Worm (Caenorhabditis elegans) whole organism, L1 larva: ENCODE measurements around the gene Y116F11B.6.

Experiments used
- C04F5.9 ChIP-seq: sonication (generic microtip); optimal IDR thresholded peaks from 2 replicates; lab custom pipeline; 2016; ENCODE audit warnings: missing genetic modification characterization, missing compliant biosample characterization
- F16B12.6 ChIP-seq: fragments of 150-350 bp; optimal IDR thresholded peaks from 2 replicates; lab custom pipeline; 2014; ENCODE audit warnings: missing biosample characterization, missing genetic modification characterization
- aly-2 ChIP-seq: fragments of 150-350 bp; optimal IDR thresholded peaks from 2 replicates; lab custom pipeline; 2014; ENCODE audit warnings: missing biosample characterization, missing genetic modification characterization
- efl-1 ChIP-seq, 4 experiments: fragments of 150-350 bp; optimal IDR thresholded peaks in 3 of 4; peaks in 1 of 4; 1 replicate in 1 of 4; 2 replicates in 3 of 4; lab custom pipeline; 2014; ENCODE audit warnings: missing biosample characterization in 2 of 4, missing genetic modification characterization in 2 of 4, missing genetic modification reagents in 2 of 4
- efl-3 ChIP-seq: fragments of 200-800 bp; sonication (Bioruptor generic); optimal IDR thresholded peaks from 2 replicates; lab custom pipeline; 2018; ENCODE audit warnings: mild to moderate bottlenecking, missing genetic modification characterization, missing compliant biosample characterization
- elt-3 ChIP-seq, 6 experiments: fragments of 150-350 bp in 1 of 6; sonication (generic microtip); optimal IDR thresholded peaks; 2 replicates each; lab custom pipeline; 2017 to 2018; ENCODE audit warnings: missing biosample characterization in 6 of 6, missing genetic modification characterization in 6 of 6, inconsistent platforms in 1 of 6
- ets-5 ChIP-seq: fragments of 200-800 bp; sonication (Bioruptor generic); IDR thresholded peaks from 2 replicates; pipeline ENCODE4 v1.3.6; 2022; ENCODE audit warnings: missing genetic modification characterization, missing compliant biosample characterization
- fkh-4 ChIP-seq: sonication (generic microtip); optimal IDR thresholded peaks from 2 replicates; lab custom pipeline; 2016; ENCODE audit warnings: missing compliant biosample characterization, missing genetic modification characterization, borderline replicate concordance
- hlh-17 ChIP-seq: fragments of 200-800 bp; sonication (Bioruptor generic); optimal IDR thresholded peaks from 2 replicates; lab custom pipeline; 2018; ENCODE audit warnings: missing genetic modification characterization, mild to moderate bottlenecking, missing compliant biosample characterization, moderate library complexity, borderline replicate concordance
- hlh-4 ChIP-seq: sonication (generic microtip); optimal IDR thresholded peaks from 2 replicates; lab custom pipeline; 2016; ENCODE audit warnings: mild to moderate bottlenecking, missing genetic modification characterization, missing compliant biosample characterization
- irx-1 ChIP-seq: sonication (generic microtip); optimal IDR thresholded peaks from 2 replicates; lab custom pipeline; 2016; ENCODE audit warnings: missing genetic modification characterization, missing compliant biosample characterization
- lin-13 ChIP-seq: fragments of 150-350 bp; optimal IDR thresholded peaks from 2 replicates; lab custom pipeline; 2014; ENCODE audit warnings: missing biosample characterization, missing genetic modification reagents, missing genetic modification characterization
- lsy-2 ChIP-seq, 2 experiments: fragments of 150-350 bp; optimal IDR thresholded peaks; 2 replicates each; lab custom pipeline; 2014; ENCODE audit warnings: missing biosample characterization in 2 of 2, missing genetic modification characterization in 2 of 2
- mep-1 ChIP-seq: fragments of 150-350 bp; optimal IDR thresholded peaks from 2 replicates; lab custom pipeline; 2014; ENCODE audit warnings: missing biosample characterization, missing genetic modification characterization
- nhr-11 ChIP-seq: fragments of 150-350 bp; optimal IDR thresholded peaks from 2 replicates; lab custom pipeline; 2014; ENCODE audit warnings: missing biosample characterization, missing genetic modification characterization
- nhr-12 ChIP-seq: sonication (generic microtip); optimal IDR thresholded peaks from 2 replicates; lab custom pipeline; 2017; ENCODE audit warnings: missing biosample characterization, missing genetic modification characterization
- nhr-19 ChIP-seq: fragments of 200-800 bp; sonication (Bioruptor generic); conservative IDR thresholded peaks from 2 replicates; pipeline ENCODE4 v1.3.6; 2022; ENCODE audit warnings: missing genetic modification characterization, missing compliant biosample characterization
- nhr-237 ChIP-seq: fragments of 150-350 bp; optimal IDR thresholded peaks from 2 replicates; lab custom pipeline; 2014; ENCODE audit warnings: missing biosample characterization, missing genetic modification characterization
- nhr-47 ChIP-seq: sonication (generic microtip); optimal IDR thresholded peaks from 2 replicates; lab custom pipeline; 2016; ENCODE audit warnings: mild to moderate bottlenecking, missing genetic modification characterization, moderate library complexity, missing compliant biosample characterization
- nhr-76 ChIP-seq: sonication (generic microtip); optimal IDR thresholded peaks from 2 replicates; lab custom pipeline; 2017; ENCODE audit warnings: missing biosample characterization, missing genetic modification characterization
- nhr-84 ChIP-seq: sonication (generic microtip); optimal IDR thresholded peaks from 2 replicates; lab custom pipeline; 2017; ENCODE audit warnings: missing biosample characterization, missing genetic modification characterization
- pax-3 ChIP-seq: fragments of 200-800 bp; sonication (Bioruptor generic); optimal IDR thresholded peaks from 2 replicates; lab custom pipeline; 2018; ENCODE audit warnings: mild to moderate bottlenecking, missing genetic modification characterization, moderate library complexity, missing compliant biosample characterization
- pqm-1 ChIP-seq: sonication (generic microtip); optimal IDR thresholded peaks from 3 replicates; lab custom pipeline; 2017; ENCODE audit warnings: missing biosample characterization, missing genetic modification characterization
- rnt-1 ChIP-seq: sonication (generic microtip); optimal IDR thresholded peaks from 2 replicates; lab custom pipeline; 2016; ENCODE audit warnings: mild to moderate bottlenecking, missing genetic modification characterization, moderate library complexity, missing compliant biosample characterization
- snu-23 ChIP-seq: sonication (generic microtip); optimal IDR thresholded peaks from 2 replicates; lab custom pipeline; 2016; ENCODE audit warnings: missing genetic modification characterization, missing compliant biosample characterization
- sptf-1 ChIP-seq: fragments of 150-350 bp; optimal IDR thresholded peaks from 2 replicates; lab custom pipeline; 2014; ENCODE audit warnings: missing biosample characterization, missing genetic modification characterization
- swsn-7 ChIP-seq: sonication (generic microtip); optimal IDR thresholded peaks from 2 replicates; lab custom pipeline; 2016; ENCODE audit warnings: missing genetic modification characterization, missing compliant biosample characterization
- tbx-2 ChIP-seq: sonication (generic microtip); optimal IDR thresholded peaks from 2 replicates; lab custom pipeline; 2016; ENCODE audit warnings: missing genetic modification characterization, missing compliant biosample characterization
- unc-130 ChIP-seq: fragments of 150-350 bp; optimal IDR thresholded peaks from 2 replicates; lab custom pipeline; 2017; ENCODE audit warnings: missing biosample characterization, missing genetic modification characterization, inconsistent platforms
- unc-62 ChIP-seq: fragments of 150-350 bp; optimal IDR thresholded peaks from 2 replicates; lab custom pipeline; 2014; ENCODE audit warnings: missing biosample characterization, missing genetic modification reagents, missing genetic modification characterization
- xbp-1 ChIP-seq: sonication (generic microtip); optimal IDR thresholded peaks from 2 replicates; lab custom pipeline; 2016; ENCODE audit warnings: missing genetic modification characterization, missing compliant biosample characterization
- zag-1 ChIP-seq: fragments of 150-350 bp; optimal IDR thresholded peaks from 2 replicates; lab custom pipeline; 2014; ENCODE audit warnings: missing biosample characterization, missing genetic modification characterization
- ztf-11 ChIP-seq, 2 experiments: sonication (generic microtip); optimal IDR thresholded peaks; 2 replicates each; lab custom pipeline; 2016 to 2017; ENCODE audit warnings: missing genetic modification characterization in 2 of 2, missing biosample characterization in 1 of 2, missing compliant biosample characterization in 1 of 2

Gene Y116F11B.6

ce11 chrV:19860225-19860624 is 14.4 kb upstream of the Y116F11B.6 start:
- no peak for TF ChIP-seq F16B12.6 (tag; lab: Kevin White, UChicago)
- no peak for TF ChIP-seq tbx-2 (tag; lab: Kevin White, UChicago)
- no peak for TF ChIP-seq nhr-12 (tag; lab: Kevin White, UChicago)
- no peak for TF ChIP-seq ztf-11 (tag; optimal IDR thresholded peaks at IDR 0.05; lab: Kevin White, UChicago)
- no peak for TF ChIP-seq nhr-11 (tag; lab: Kevin White, UChicago)
- TF ChIP-seq nhr-47 (tag; lab: Kevin White, UChicago) = no peak
- no peak for TF ChIP-seq unc-130

ce11 chrV:19857334-19857733 is 11.6 kb upstream of the Y116F11B.6 start, which contains the start of gene Y116F11B.8:
TSS of gene Y116F11B.8 (plus strand) at chrV:19857634.
- TF ChIP-seq nhr-76 (tag; lab: Kevin White, UChicago) (no peak), C04F5.9 (tag; lab: Kevin White, UChicago) (no peak), lin-13 (no peak), rnt-1 (tag; lab: Kevin White, UChicago) (no peak), aly-2 (no peak), nhr-84 (no peak), lsy-2 (tag; optimal IDR thresholded peaks at IDR 0.05; lab: Kevin White, UChicago) (no peak), unc-62 (GFP tag; lab: Kevin White, UChicago) (no peak)

- TF ChIP-seq mep-1 (tag; lab: Kevin White, UChicago) (no peak), efl-1 (optimal IDR thresholded peaks at IDR 0.05; lab: Kevin White, UChicago) (no peak), efl-1 (GFP tag; optimal IDR thresholded peaks at IDR 0.05 in 1 of 2; lab: Kevin White, UChicago) (peak in 1 of 2 experiments; percentile 81)
These were observed 11.2 kb upstream of the Y116F11B.6 start for ce11 chrV:19856933-19857332.

ce11 chrV:19856335-19856734 is 10.6 kb upstream of the Y116F11B.6 start:
- TF ChIP-seq elt-3 (tag; optimal IDR thresholded peaks at IDR 0.05; lab: Kevin White, UChicago) (no peak), irx-1 (tag; lab: Kevin White, UChicago) (no peak), efl-1 (optimal IDR thresholded peaks at IDR 0.05; lab: Kevin White, UChicago) (no peak), efl-1 (GFP tag; optimal IDR thresholded peaks at IDR 0.05 in 1 of 2; lab: Kevin White, UChicago) (no peak), snu-23 (GFP tag; lab: Kevin White, UChicago) (no peak), hlh-17 (GFP tag; lab: Kevin White, UChicago) (no peak), swsn-7 (tag; lab: Kevin White, UChicago) (no peak), zag-1 (tag; lab: Kevin White, UChicago) (no peak), pqm-1 (tag; lab: Kevin White, UChicago) (no peak), sptf-1 (tag; lab: Kevin White, UChicago) (no peak), fkh-4 (tag; lab: Kevin White, UChicago) (no peak), hlh-4 (no peak), xbp-1 (tag; lab: Kevin White, UChicago) (no peak), unc-130 (no peak)

- TF ChIP-seq F16B12.6 (tag; lab: Kevin White, UChicago) (no peak), xbp-1 (tag; lab: Kevin White, UChicago) (no peak), nhr-237 (tag; lab: Kevin White, UChicago) (no peak), pax-3 (no peak), ztf-11 (tag; optimal IDR thresholded peaks at IDR 0.05; lab: Kevin White, UChicago) (no peak), ets-5 (GFP tag; lab: Robert Waterston, UW) (no peak), nhr-19 (GFP tag; lab: Robert Waterston, UW) (no peak), efl-3 (no peak), efl-1 (optimal IDR thresholded peaks at IDR 0.05; lab: Kevin White, UChicago) (no peak), efl-1 (GFP tag; optimal IDR thresholded peaks at IDR 0.05 in 1 of 2; lab: Kevin White, UChicago) (no peak), sptf-1 (tag; lab: Kevin White, UChicago) (no peak)
These were observed 7.8 kb upstream of the Y116F11B.6 start for ce11 chrV:19853610-19854009.
